Worm (Caenorhabditis elegans): Measurements from ENCODE around the gene sorf-1.

The sorf-1 gene

ce11 chrX:3379114-3379513 lies at the start of gene sorf-1:
Gene sorf-1 (minus strand): TSS chrX:3379248.
- TF ChIP-seq unc-55 (GFP tag; optimal IDR thresholded peaks at IDR 0.05) (peak; percentile 56), ceh-82 (tag; optimal IDR thresholded peaks at IDR 0.05) (no peak), lin-13 (GFP tag; optimal IDR thresholded peaks at IDR 0.05) (peak; percentile 2), nhr-129 (tag; optimal IDR thresholded peaks at IDR 0.05) (peak; percentile 19), lsy-2 (tag; optimal IDR thresholded peaks at IDR 0.05) (peak in 1 of 2 experiments; percentile 42), sma-9 (GFP tag; optimal IDR thresholded peaks at IDR 0.05) (peak; percentile 36), sma-9 (tag; optimal IDR thresholded peaks at IDR 0.05) (no peak), sma-3 (GFP tag; optimal IDR thresholded peaks at IDR 0.05) (peak; percentile 57), C34F6.9 (tag; optimal IDR thresholded peaks at IDR 0.05) (peak; percentile 46), nhr-11 (tag; optimal IDR thresholded peaks at IDR 0.05) (no peak), elt-1 (tag; optimal IDR thresholded peaks at IDR 0.05) (no peak)

ce11 chrX:3424516-3424915 lies 45.5 kb upstream of the sorf-1 start, which contains the start of gene ZK813.6:
Gene ZK813.6 (plus strand): TSS chrX:3424816.
- TF ChIP-seq ceh-82 (tag; optimal IDR thresholded peaks at IDR 0.05) (no peak), F13H6.1 (tag; optimal IDR thresholded peaks at IDR 0.05) (no peak), ama-1 (optimal IDR thresholded peaks at IDR 0.05) (no peak), nhr-11 (tag; optimal IDR thresholded peaks at IDR 0.05) (no peak), elt-1 (tag; optimal IDR thresholded peaks at IDR 0.05) (no peak), dmd-4 (tag; optimal IDR thresholded peaks at IDR 0.05) (no peak), nhr-10 (tag; optimal IDR thresholded peaks at IDR 0.05) (no peak), unc-62 (GFP tag; optimal IDR thresholded peaks at IDR 0.05) (no peak), lin-13 (GFP tag; optimal IDR thresholded peaks at IDR 0.05) (no peak), mbf-1 (tag; optimal IDR thresholded peaks at IDR 0.05) (no peak), C34F6.9 (tag; optimal IDR thresholded peaks at IDR 0.05) (no peak), gmeb-1 (tag; optimal IDR thresholded peaks at IDR 0.05) (no peak), blmp-1 (tag; optimal IDR thresholded peaks at IDR 0.05; ENCODE audit: insufficient read depth) (no peak), fos-1 (tag; optimal IDR thresholded peaks at IDR 0.05) (no peak), nhr-129 (tag; optimal IDR thresholded peaks at IDR 0.05) (no peak), R02D3.7 (tag; optimal IDR thresholded peaks at IDR 0.05) (no peak), zag-1 (tag; optimal IDR thresholded peaks at IDR 0.05) (no peak)

ce11 chrX:3419084-3419483 lies 40.0 kb upstream of the sorf-1 start, which contains the start of gene C04F6.7:
Gene C04F6.7 (minus strand): TSS chrX:3419184.
- TF ChIP-seq lin-13 (GFP tag; optimal IDR thresholded peaks at IDR 0.05), result no peak
- TF ChIP-seq zag-1 (tag; optimal IDR thresholded peaks at IDR 0.05), result no peak
- no peak for TF ChIP-seq nhr-237 (tag; optimal IDR thresholded peaks at IDR 0.05)
- no peak for TF ChIP-seq lsy-2 (tag; optimal IDR thresholded peaks at IDR 0.05)
- TF ChIP-seq nhr-12 (tag; optimal IDR thresholded peaks at IDR 0.05), result no peak
- TF ChIP-seq nhr-6 (tag; optimal IDR thresholded peaks at IDR 0.05), result no peak
- TF ChIP-seq snpc-4 (tag; optimal IDR thresholded peaks at IDR 0.05), result no peak
- TF ChIP-seq nhr-21 (tag; optimal IDR thresholded peaks at IDR 0.05), result no peak
- TF ChIP-seq F13H6.1 (tag; optimal IDR thresholded peaks at IDR 0.05), result no peak
- TF ChIP-seq unc-55 (GFP tag; optimal IDR thresholded peaks at IDR 0.05), result no peak
- no peak for TF ChIP-seq C34F6.9 (tag; optimal IDR thresholded peaks at IDR 0.05)
- TF ChIP-seq dmd-4 (tag; optimal IDR thresholded peaks at IDR 0.05), result no peak

ce11 chrX:3416063-3416462 lies 37.0 kb upstream of the sorf-1 start:
- TF ChIP-seq alr-1 (tag; optimal IDR thresholded peaks at IDR 0.05) (no peak), crh-2 (tag; optimal IDR thresholded peaks at IDR 0.05) (no peak), unc-55 (GFP tag; optimal IDR thresholded peaks at IDR 0.05) (no peak), elt-3 (tag; optimal IDR thresholded peaks at IDR 0.05) (no peak), lsy-2 (tag; optimal IDR thresholded peaks at IDR 0.05) (no peak), nhr-129 (tag; optimal IDR thresholded peaks at IDR 0.05) (no peak), ama-1 (optimal IDR thresholded peaks at IDR 0.05) (no peak), elt-1 (tag; optimal IDR thresholded peaks at IDR 0.05) (no peak), nhr-6 (tag; optimal IDR thresholded peaks at IDR 0.05) (no peak), ztf-1 (GFP tag; conservative IDR thresholded peaks at IDR 0.05) (no peak), ztf-11 (tag; optimal IDR thresholded peaks at IDR 0.05) (no peak), nhr-23 (tag; optimal IDR thresholded peaks at IDR 0.05) (no peak), sem-4 (tag; optimal IDR thresholded peaks at IDR 0.05) (no peak), blmp-1 (tag; optimal IDR thresholded peaks at IDR 0.05; ENCODE audit: insufficient read depth) (no peak), egl-27 (tag; optimal IDR thresholded peaks at IDR 0.05) (no peak), dmd-4 (tag; optimal IDR thresholded peaks at IDR 0.05) (no peak), nhr-25 (tag; optimal IDR thresholded peaks at IDR 0.05) (no peak), gmeb-1 (tag; optimal IDR thresholded peaks at IDR 0.05) (no peak), aly-2 (tag; optimal IDR thresholded peaks at IDR 0.05) (no peak), skn-1 (tag; optimal IDR thresholded peaks at IDR 0.05) (no peak)
